Fruit fly (Drosophila melanogaster) whole organism, embryonic: Measurements from ENCODE around the gene CG10064.

Experiments used
- CG10979 ChIP-seq: fragments of 200-800 bp; sonication (Bioruptor generic); optimal IDR thresholded peaks from 2 replicates; lab custom pipeline; 2018; ENCODE audit warnings: missing biosample characterization, mild to moderate bottlenecking, missing genetic modification characterization, moderate library complexity
- CG12659 ChIP-seq: fragments of 200-800 bp; sonication (Bioruptor generic); optimal IDR thresholded peaks from 3 replicates; lab custom pipeline; 2017; ENCODE audit warnings: mild to moderate bottlenecking, missing biosample characterization, missing genetic modification reagents, missing genetic modification characterization
- CG13894 ChIP-seq: fragments of 200-800 bp; sonication (Bioruptor generic); optimal IDR thresholded peaks from 3 replicates; lab custom pipeline; 2018; ENCODE audit warnings: missing biosample characterization, mild to moderate bottlenecking, missing genetic modification characterization, moderate library complexity
- CG14710 ChIP-seq: fragments of 200-800 bp; sonication (Bioruptor generic); optimal IDR thresholded peaks from 3 replicates; lab custom pipeline; 2019; ENCODE audit warnings: missing biosample characterization, mild to moderate bottlenecking, missing genetic modification characterization, moderate library complexity
- CG14860 ChIP-seq: fragments of 200-800 bp; sonication (Bioruptor generic); IDR thresholded peaks from 3 replicates; pipeline ENCODE4 v1.3.6; 2022; ENCODE audit warnings: missing biosample characterization, missing genetic modification characterization; ENCODE audit not compliant: partially characterized antibody
- CG15514 ChIP-seq: fragments of 200-800 bp; sonication (Bioruptor generic); optimal IDR thresholded peaks from 3 replicates; lab custom pipeline; 2017; ENCODE audit warnings: missing biosample characterization, missing genetic modification characterization, mild to moderate bottlenecking, moderate library complexity, missing genetic modification reagents
- CG15601 ChIP-seq: fragments of 200-800 bp; sonication (Bioruptor generic); optimal IDR thresholded peaks from 3 replicates; lab custom pipeline; 2019; ENCODE audit warnings: missing biosample characterization, mild to moderate bottlenecking, missing genetic modification characterization, moderate library complexity
- CG1602 ChIP-seq: fragments of 200-800 bp; sonication (Bioruptor generic); optimal IDR thresholded peaks from 3 replicates; lab custom pipeline; 2016; ENCODE audit warnings: missing biosample characterization, missing genetic modification characterization
- CG2712 ChIP-seq: fragments of 200-800 bp; optimal IDR thresholded peaks from 3 replicates; lab custom pipeline; 2019; ENCODE audit warnings: missing biosample characterization, mild to moderate bottlenecking, missing genetic modification characterization, moderate library complexity
- CG2875 ChIP-seq: fragments of 200-800 bp; sonication (Bioruptor generic); optimal IDR thresholded peaks from 2 replicates; lab custom pipeline; 2017; ENCODE audit warnings: missing biosample characterization, mild to moderate bottlenecking, missing genetic modification characterization, missing genetic modification reagents
- CG32772 ChIP-seq: fragments of 200-800 bp; sonication (Bioruptor generic); IDR thresholded peaks from 2 replicates; pipeline ENCODE4 v1.3.6; 2022; ENCODE audit warnings: missing biosample characterization, missing genetic modification characterization
- CG3407 ChIP-seq: fragments of 200-800 bp; sonication (Bioruptor generic); optimal IDR thresholded peaks from 2 replicates; lab custom pipeline; 2018; ENCODE audit warnings: missing biosample characterization, mild to moderate bottlenecking, missing genetic modification characterization
- CG34422 ChIP-seq: fragments of 200-800 bp; sonication (Bioruptor generic); IDR thresholded peaks from 3 replicates; pipeline ENCODE4 v1.3.6; 2022; ENCODE audit warnings: missing biosample characterization, missing genetic modification characterization
- CG3995 ChIP-seq: fragments of 200-800 bp; sonication (Bioruptor generic); optimal IDR thresholded peaks from 3 replicates; lab custom pipeline; 2016; ENCODE audit warnings: missing biosample characterization, missing genetic modification characterization
- CG42726 ChIP-seq: fragments of 200-800 bp; sonication (Bioruptor generic); IDR thresholded peaks from 2 replicates; pipeline ENCODE4 v1.3.6; 2022; ENCODE audit warnings: missing biosample characterization, missing genetic modification characterization; ENCODE audit not compliant: partially characterized antibody
- CG4820 ChIP-seq: fragments of 200-800 bp; sonication (Bioruptor generic); optimal IDR thresholded peaks from 3 replicates; lab custom pipeline; 2016; ENCODE audit warnings: missing biosample characterization, missing genetic modification characterization
- CG7271 ChIP-seq: fragments of 200-800 bp; sonication (Bioruptor generic); optimal IDR thresholded peaks from 2 replicates; lab custom pipeline; 2018; ENCODE audit warnings: missing biosample characterization, mild to moderate bottlenecking, missing genetic modification characterization, moderate library complexity
- CG7357 ChIP-seq: fragments of 200-800 bp; sonication (Bioruptor generic); IDR thresholded peaks from 3 replicates; pipeline ENCODE4 v1.3.6; 2022; ENCODE audit warnings: missing biosample characterization, missing genetic modification characterization
- CG7745 ChIP-seq: fragments of 200-800 bp; sonication (Bioruptor generic); optimal IDR thresholded peaks from 2 replicates; lab custom pipeline; 2018; ENCODE audit warnings: missing biosample characterization, mild to moderate bottlenecking, missing genetic modification characterization, moderate library complexity
- D ChIP-seq, 2 experiments: fragments of 200-800 bp in 1 of 2; fragments of >200 bp in 1 of 2; sonication (Bioruptor generic) in 1 of 2; optimal IDR thresholded peaks; 2 replicates in 1 of 2; 3 replicates in 1 of 2; lab custom pipeline; 2017; ENCODE audit warnings: mild to moderate bottlenecking in 1 of 2, missing biosample characterization in 1 of 2, missing genetic modification characterization in 1 of 2, missing genetic modification reagents in 1 of 2
- E2f2 ChIP-seq: fragments of 200-800 bp; sonication (Bioruptor generic); IDR thresholded peaks from 2 replicates; pipeline ENCODE4 v1.3.6; 2022; ENCODE audit warnings: missing biosample characterization, missing genetic modification characterization
- Nf-YA ChIP-seq: fragments of 200-800 bp; sonication (Bioruptor generic); IDR thresholded peaks from 2 replicates; pipeline ENCODE4 v1.3.6; 2022; ENCODE audit warnings: missing biosample characterization, missing genetic modification characterization
- Oli ChIP-seq: fragments of 200-800 bp; sonication (Bioruptor generic); optimal IDR thresholded peaks from 2 replicates; lab custom pipeline; 2018; ENCODE audit warnings: missing biosample characterization, mild to moderate bottlenecking, missing genetic modification characterization, moderate library complexity
- PHDP ChIP-seq: fragments of 200-800 bp; sonication (Bioruptor generic); optimal IDR thresholded peaks from 3 replicates; lab custom pipeline; 2018; ENCODE audit warnings: missing biosample characterization, mild to moderate bottlenecking, missing genetic modification characterization, moderate library complexity
- Pdp1 ChIP-seq, 2 experiments: fragments of 200-800 bp; sonication (Bioruptor generic); optimal IDR thresholded peaks; 3 replicates each; lab custom pipeline; 2016; ENCODE audit warnings: missing biosample characterization in 2 of 2, missing genetic modification characterization in 2 of 2, mild to moderate bottlenecking in 1 of 2, moderate library complexity in 1 of 2
- Stat92E ChIP-seq, 3 experiments: fragments of >200 bp in 2 of 3; fragments of 200-800 bp in 1 of 3; sonication (Bioruptor generic) in 1 of 3; optimal IDR thresholded peaks; 2 replicates each; lab custom pipeline; 2017 to 2019; ENCODE audit warnings: missing biosample characterization in 3 of 3, missing genetic modification characterization in 3 of 3, mild to moderate bottlenecking in 1 of 3, moderate library complexity in 1 of 3
- TFAM ChIP-seq: fragments of 200-800 bp; sonication (Bioruptor generic); optimal IDR thresholded peaks from 2 replicates; lab custom pipeline; 2017; ENCODE audit warnings: missing biosample characterization, missing genetic modification characterization, inconsistent platforms
- Xrp1 ChIP-seq: fragments of 200-800 bp; sonication (Bioruptor generic); IDR thresholded peaks from 2 replicates; pipeline ENCODE4 v1.3.6; 2022; ENCODE audit warnings: missing biosample characterization, missing genetic modification characterization
- YL-1 ChIP-seq: fragments of 200-800 bp; sonication (Bioruptor generic); optimal IDR thresholded peaks from 3 replicates; lab custom pipeline; 2017; ENCODE audit warnings: missing biosample characterization, mild to moderate bottlenecking, missing genetic modification characterization
- chm ChIP-seq: fragments of 200-800 bp; sonication (Bioruptor generic); IDR thresholded peaks from 2 replicates; pipeline ENCODE4 v1.3.6; 2022; ENCODE audit warnings: missing biosample characterization, missing genetic modification characterization
- crp ChIP-seq, 2 experiments: fragments of 200-800 bp; sonication (Bioruptor generic); optimal IDR thresholded peaks; 2 replicates in 1 of 2; 3 replicates in 1 of 2; lab custom pipeline; 2017; ENCODE audit warnings: missing biosample characterization in 2 of 2, missing genetic modification characterization in 2 of 2, mild to moderate bottlenecking in 1 of 2, moderate library complexity in 1 of 2
- eve ChIP-seq, 2 experiments: fragments of >200 bp; optimal IDR thresholded peaks; 2 replicates each; lab custom pipeline; 2017; ENCODE audit warnings: missing biosample characterization in 2 of 2, missing genetic modification characterization in 2 of 2
- gcm ChIP-seq: fragments of 200-800 bp; sonication (Bioruptor generic); optimal IDR thresholded peaks from 2 replicates; lab custom pipeline; 2019; ENCODE audit warnings: missing biosample characterization, mild to moderate bottlenecking, missing genetic modification characterization, moderate library complexity
- gcm2 ChIP-seq: fragments of 200-800 bp; sonication (Bioruptor generic); optimal IDR thresholded peaks from 2 replicates; lab custom pipeline; 2016; ENCODE audit warnings: missing biosample characterization, missing genetic modification characterization
- gem ChIP-seq: fragments of 200-800 bp; sonication (Bioruptor generic); optimal IDR thresholded peaks from 2 replicates; lab custom pipeline; 2019; ENCODE audit warnings: missing biosample characterization, mild to moderate bottlenecking, missing genetic modification characterization, moderate library complexity
- grau ChIP-seq: fragments of 200-800 bp; optimal IDR thresholded peaks from 3 replicates; lab custom pipeline; 2019; ENCODE audit warnings: missing biosample characterization, mild to moderate bottlenecking, missing genetic modification characterization, moderate library complexity
- hkb ChIP-seq, 2 experiments: fragments of 200-800 bp in 1 of 2; fragments of >200 bp in 1 of 2; sonication (Bioruptor generic) in 1 of 2; IDR thresholded peaks in 1 of 2; optimal IDR thresholded peaks in 1 of 2; 2 replicates each; pipeline versions ENCODE4 v1.3.6 to Lab custom; 2017 to 2022; ENCODE audit warnings: missing biosample characterization in 1 of 2, missing genetic modification characterization in 1 of 2
- kah ChIP-seq: fragments of 200-800 bp; sonication (Bioruptor generic); optimal IDR thresholded peaks from 2 replicates; lab custom pipeline; 2018; ENCODE audit warnings: missing biosample characterization, mild to moderate bottlenecking, missing genetic modification characterization
- lov ChIP-seq, 2 experiments: fragments of 200-800 bp in 1 of 2; fragments of >200 bp in 1 of 2; sonication (Bioruptor generic) in 1 of 2; IDR thresholded peaks in 1 of 2; optimal IDR thresholded peaks in 1 of 2; 2 replicates in 1 of 2; 3 replicates in 1 of 2; pipeline versions ENCODE4 v1.3.6 to Lab custom; 2017 to 2022; ENCODE audit warnings: missing biosample characterization in 1 of 2, missing genetic modification characterization in 1 of 2
- onecut ChIP-seq: fragments of 200-800 bp; sonication (Bioruptor generic); IDR thresholded peaks from 2 replicates; pipeline ENCODE4 v1.3.6; 2022; ENCODE audit warnings: missing biosample characterization, missing genetic modification characterization
- row ChIP-seq: fragments of 200-800 bp; sonication (Bioruptor generic); IDR thresholded peaks from 3 replicates; pipeline ENCODE4 v1.3.6; 2022; ENCODE audit warnings: missing biosample characterization, missing genetic modification characterization
- sens ChIP-seq: fragments of 200-800 bp; sonication (Bioruptor generic); peaks from one replicate; lab custom pipeline; 2016; ENCODE audit warnings: missing biosample characterization, missing genetic modification characterization
- tll ChIP-seq, 2 experiments: fragments of 200-800 bp in 1 of 2; fragments of >200 bp in 1 of 2; sonication (Bioruptor generic) in 1 of 2; optimal IDR thresholded peaks; 2 replicates each; lab custom pipeline; 2017 to 2019; ENCODE audit warnings: missing biosample characterization in 2 of 2, missing genetic modification characterization in 2 of 2, mild to moderate bottlenecking in 1 of 2, moderate library complexity in 1 of 2

Gene CG10064

DNA sequence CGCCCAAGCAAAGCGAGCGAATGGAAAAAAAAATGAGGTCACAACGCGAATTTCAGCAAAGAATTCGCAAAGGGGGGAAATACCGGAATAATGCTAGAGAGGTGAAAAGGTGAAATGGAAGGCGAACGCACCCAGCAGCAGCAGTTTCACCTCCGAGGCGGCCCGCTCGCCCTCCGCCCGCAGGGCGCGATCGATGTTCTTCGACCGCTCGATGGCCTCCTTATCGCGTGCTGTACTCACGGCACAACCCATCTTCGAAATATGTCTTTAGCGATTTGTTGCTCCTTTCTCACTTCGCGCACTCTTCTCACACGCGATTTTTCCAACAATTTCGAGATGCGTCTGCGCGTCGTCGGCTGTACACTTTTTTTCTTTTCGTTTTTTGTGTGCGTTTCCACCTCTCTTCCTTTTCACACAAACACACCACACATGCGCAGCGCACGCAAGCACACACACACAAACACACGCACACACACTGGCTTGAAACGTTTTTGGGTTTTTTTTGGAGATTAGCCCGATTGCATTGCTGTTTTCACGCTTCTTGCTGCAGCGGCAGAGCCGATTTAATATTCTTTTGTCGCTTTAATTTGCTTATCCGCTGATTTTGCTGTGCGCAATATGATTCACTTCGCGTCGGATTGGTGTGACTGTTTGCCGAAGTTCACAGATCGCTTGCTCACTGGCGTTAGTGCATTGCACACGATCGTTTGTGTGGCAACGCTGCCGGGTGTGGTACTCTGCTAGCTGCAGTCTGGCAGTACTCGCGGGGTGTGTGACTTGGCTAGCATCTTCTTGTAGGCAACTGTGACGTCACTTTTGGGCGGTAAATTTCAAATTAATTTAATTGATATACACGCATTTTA, 11.9 kb upstream of the CG10064 start, which contains the start of gene Galphai (continued):
- TF ChIP-seq PHDP (tag; lab: Kevin White, UChicago) = peak; percentile 37
- TF ChIP-seq CG2712 (tag; lab: Kevin White, UChicago) = peak; percentile 52
- peak; percentile 13 for TF ChIP-seq CG7271
- peak; percentile 12 for TF ChIP-seq gcm (GFP tag; lab: Kevin White, UChicago)
- TF ChIP-seq CG12659 (GFP tag; lab: Kevin White, UChicago) = peak; percentile 76
- no peak for TF ChIP-seq lov (optimal IDR thresholded peaks at IDR 0.05; lab: Kevin White, UChicago)
- TF ChIP-seq lov (GFP tag; IDR thresholded peaks at IDR 0.05; lab: Robert Waterston, UW) = no peak
- TF ChIP-seq CG3995 (GFP tag; lab: Kevin White, UChicago) = no peak
- TF ChIP-seq CG7357 (GFP tag; lab: Robert Waterston, UW) = 0 out of 3 replicates have a peak, but pooled peaks have one; percentile 12
- no peak; the same call in 1 of the 2 replicates for TF ChIP-seq Xrp1 (GFP tag; lab: Robert Waterston, UW)
- TF ChIP-seq hkb (optimal IDR thresholded peaks at IDR 0.05; lab: Kevin White, UChicago) = peak; percentile 69
- peak; percentile 37; the same call in 1 of the 2 replicates for TF ChIP-seq hkb (GFP tag; IDR thresholded peaks at IDR 0.05; lab: Robert Waterston, UW)
- no peak for TF ChIP-seq Nf-YA (GFP tag; lab: Robert Waterston, UW)
- TF ChIP-seq CG3407 (GFP tag; lab: Kevin White, UChicago) = no peak
- TF ChIP-seq YL-1 = peak; percentile 81
- TF ChIP-seq onecut = no peak
- peak; percentile 6 for TF ChIP-seq CG1602 (GFP tag; lab: Kevin White, UChicago)
- peak; percentile 22 for TF ChIP-seq CG7745 (tag; lab: Kevin White, UChicago)
- TF ChIP-seq TFAM = no peak
- peak; percentile 92 for TF ChIP-seq CG15514 (GFP tag; lab: Kevin White, UChicago)
- TF ChIP-seq CG4820 (GFP tag; lab: Kevin White, UChicago) = peak; percentile 11
- peak; percentile 81 for TF ChIP-seq CG13894 (tag; lab: Kevin White, UChicago)
- peak; percentile 60 for TF ChIP-seq CG42726 (GFP tag; lab: Robert Waterston, UW)
- TF ChIP-seq gcm2 (GFP tag; lab: Kevin White, UChicago) = peak; percentile 13
- TF ChIP-seq Pdp1 (GFP tag; optimal IDR thresholded peaks at IDR 0.05; lab: Kevin White, UChicago) = peak in 1 of 2 experiments; percentile 82
- peak in 1 of 2 experiments; percentile 33 for TF ChIP-seq crp (GFP tag; optimal IDR thresholded peaks at IDR 0.05; lab: Kevin White, UChicago)
- TF ChIP-seq, all 482 proteins: peak for 205

DNA sequence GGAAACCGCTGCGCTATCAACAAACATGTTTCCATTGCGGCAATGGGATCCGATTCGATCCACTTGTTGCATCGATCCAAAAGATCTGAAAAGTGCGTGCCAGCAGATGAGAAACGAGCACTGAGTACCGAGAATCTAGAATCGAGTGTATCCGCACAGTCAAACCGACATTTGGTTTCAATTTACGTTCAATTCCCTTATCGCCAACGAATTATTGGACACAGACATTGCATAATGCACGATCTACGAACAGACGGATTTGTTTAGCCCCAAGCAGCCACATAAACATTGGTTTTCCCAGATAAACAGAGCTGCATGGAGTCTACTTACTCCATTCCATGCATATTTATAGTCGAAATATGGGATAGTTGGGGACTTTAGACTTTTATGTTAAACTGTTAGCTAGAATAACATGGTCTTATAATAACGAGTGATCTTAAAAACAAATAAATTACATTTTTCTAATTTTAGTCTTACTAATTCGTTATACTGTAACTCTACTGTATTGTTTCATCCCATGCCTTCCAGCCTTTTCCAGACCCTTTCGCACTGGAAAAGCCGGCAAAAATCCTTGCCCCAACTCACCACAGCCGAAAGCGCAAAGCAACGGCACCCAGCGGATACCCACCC, 11.2 kb upstream of the CG10064 start:
- TF ChIP-seq eve (GFP tag; optimal IDR thresholded peaks at IDR 0.05; lab: Kevin White, UChicago) (peak in 1 of 2 experiments; percentile 61), row (GFP tag; lab: Robert Waterston, UW) (0 out of 3 replicates have a peak, but pooled peaks have one; percentile 10), grau (tag; lab: Kevin White, UChicago) (peak; percentile 75), CG14710 (tag; lab: Kevin White, UChicago) (no peak), CG10979 (tag; lab: Kevin White, UChicago) (peak; percentile 11), D (optimal IDR thresholded peaks at IDR 0.05; lab: Kevin White, UChicago) (peak; percentile 25), D (GFP tag; optimal IDR thresholded peaks at IDR 0.05; lab: Kevin White, UChicago) (no peak), sens (peak; percentile 58), CG34422 (no peak), CG2875 (GFP tag; lab: Kevin White, UChicago) (no peak), CG15601 (tag; lab: Kevin White, UChicago) (peak; percentile 94), kah (peak; percentile 81), CG32772 (GFP tag; lab: Robert Waterston, UW) (0 out of 2 replicates have a peak, but pooled peaks have one; percentile 6), Stat92E (GFP tag; optimal IDR thresholded peaks at IDR 0.05; lab: Kevin White, UChicago) (peak in 1 of 3 experiments; percentile 20), chm (GFP tag; lab: Robert Waterston, UW) (0 out of 2 replicates have a peak, but pooled peaks have one; percentile 24), gem (tag; lab: Kevin White, UChicago) (peak; percentile 8), CG14860 (no peak), E2f2 (GFP tag; lab: Robert Waterston, UW) (no peak), Xrp1 (GFP tag; lab: Robert Waterston, UW) (peak; percentile 29; the same call in 1 of the 2 replicates), Pdp1 (GFP tag; optimal IDR thresholded peaks at IDR 0.05; lab: Kevin White, UChicago) (peak in 1 of 2 experiments; percentile 95), tll (GFP tag; optimal IDR thresholded peaks at IDR 0.05; lab: Kevin White, UChicago) (no peak), Oli (tag; lab: Kevin White, UChicago) (no peak)
- TF ChIP-seq, all 482 proteins: peak for 14
